Fruit fly (Drosophila melanogaster) whole organism, embryonic: ENCODE measurements around the gene CG13931.

Experiments used
- CG11093 ChIP-seq: fragments of 200-800 bp; sonication (Bioruptor generic); IDR thresholded peaks from 3 replicates; pipeline ENCODE4 v1.3.6; 2022; ENCODE audit warnings: missing biosample characterization, missing genetic modification characterization
- CG12071 ChIP-seq: fragments of 200-800 bp; sonication (Bioruptor generic); optimal IDR thresholded peaks from 3 replicates; lab custom pipeline; 2018; ENCODE audit warnings: missing biosample characterization, mild to moderate bottlenecking, missing genetic modification characterization
- CG12942 ChIP-seq: fragments of 200-800 bp; sonication (Bioruptor generic); optimal IDR thresholded peaks from 3 replicates; lab custom pipeline; 2016; ENCODE audit warnings: missing biosample characterization, missing genetic modification characterization
- CG14014 ChIP-seq: fragments of 200-800 bp; sonication (Bioruptor generic); IDR thresholded peaks from 2 replicates; pipeline ENCODE4 v1.3.6; 2022; ENCODE audit warnings: missing biosample characterization, missing genetic modification characterization
- CG14965 ChIP-seq: fragments of 200-800 bp; sonication (Bioruptor generic); optimal IDR thresholded peaks from 2 replicates; lab custom pipeline; 2016; ENCODE audit warnings: missing biosample characterization, missing genetic modification characterization, borderline replicate concordance
- CG1602 ChIP-seq: fragments of 200-800 bp; sonication (Bioruptor generic); optimal IDR thresholded peaks from 3 replicates; lab custom pipeline; 2016; ENCODE audit warnings: missing biosample characterization, missing genetic modification characterization
- CG17328 ChIP-seq: fragments of 200-800 bp; sonication (Bioruptor generic); IDR thresholded peaks from 2 replicates; pipeline ENCODE4 v1.3.6; 2022; ENCODE audit warnings: missing biosample characterization, missing genetic modification characterization
- CG17359 ChIP-seq: fragments of 200-800 bp; sonication (Bioruptor generic); optimal IDR thresholded peaks from 3 replicates; lab custom pipeline; 2018; ENCODE audit warnings: missing biosample characterization, mild to moderate bottlenecking, missing genetic modification characterization, moderate library complexity
- CG2678 ChIP-seq: fragments of 200-800 bp; sonication (Bioruptor generic); optimal IDR thresholded peaks from 3 replicates; lab custom pipeline; 2019; ENCODE audit warnings: missing biosample characterization, mild to moderate bottlenecking, missing genetic modification characterization, moderate library complexity
- CG2889 ChIP-seq: fragments of 200-800 bp; sonication (Bioruptor generic); IDR thresholded peaks from 3 replicates; pipeline ENCODE4 v1.3.6; 2022; ENCODE audit warnings: missing biosample characterization, missing genetic modification characterization
- CG34224 ChIP-seq: fragments of 200-800 bp; sonication (Bioruptor generic); IDR thresholded peaks from 3 replicates; pipeline ENCODE4 v1.3.6; 2022; ENCODE audit warnings: missing biosample characterization, missing genetic modification characterization; ENCODE audit not compliant: partially characterized antibody
- CG5245 ChIP-seq: fragments of 200-800 bp; sonication (Bioruptor generic); optimal IDR thresholded peaks from 3 replicates; lab custom pipeline; 2016; ENCODE audit warnings: missing biosample characterization, missing genetic modification characterization
- CG6854 ChIP-seq: fragments of 200-800 bp; sonication (Bioruptor generic); optimal IDR thresholded peaks from 3 replicates; lab custom pipeline; 2017; ENCODE audit warnings: missing biosample characterization, mild to moderate bottlenecking, missing genetic modification characterization
- CG7963 ChIP-seq: fragments of 200-800 bp; sonication (Bioruptor generic); IDR thresholded peaks from 3 replicates; pipeline ENCODE4 v1.3.6; 2022; ENCODE audit warnings: missing biosample characterization, missing genetic modification characterization; ENCODE audit not compliant: partially characterized antibody
- CG9215 ChIP-seq: fragments of 200-800 bp; sonication (Bioruptor generic); IDR thresholded peaks from 2 replicates; pipeline ENCODE4 v1.3.6; 2022; ENCODE audit warnings: missing biosample characterization, missing genetic modification characterization
- D19B ChIP-seq: fragments of 200-800 bp; sonication (Bioruptor generic); optimal IDR thresholded peaks from 2 replicates; lab custom pipeline; 2017; ENCODE audit warnings: missing biosample characterization, mild to moderate bottlenecking, missing genetic modification characterization
- HLH3B ChIP-seq: fragments of 200-800 bp; sonication (Bioruptor generic); IDR thresholded peaks from 2 replicates; pipeline ENCODE4 v1.3.6; 2022; ENCODE audit warnings: missing biosample characterization, missing genetic modification characterization
- Hmr ChIP-seq: fragments of 200-800 bp; sonication (Bioruptor generic); optimal IDR thresholded peaks from 3 replicates; lab custom pipeline; 2017; ENCODE audit warnings: mild to moderate bottlenecking, missing biosample characterization, missing genetic modification reagents, missing genetic modification characterization
- Lim3 ChIP-seq: fragments of 200-800 bp; sonication (Bioruptor generic); IDR thresholded peaks from 2 replicates; pipeline ENCODE4 v1.3.6; 2022; ENCODE audit warnings: missing biosample characterization, missing genetic modification characterization
- MESR4 ChIP-seq: fragments of 200-800 bp; sonication (Bioruptor generic); optimal IDR thresholded peaks from 2 replicates; lab custom pipeline; 2018; ENCODE audit warnings: missing biosample characterization, mild to moderate bottlenecking, missing genetic modification characterization, moderate library complexity
- Mrtf ChIP-seq: fragments of 200-800 bp; sonication (Bioruptor generic); IDR thresholded peaks from 3 replicates; pipeline ENCODE4 v1.3.6; 2022; ENCODE audit warnings: missing biosample characterization, missing genetic modification characterization
- Ptx1 ChIP-seq: fragments of 200-800 bp; sonication (Bioruptor generic); IDR thresholded peaks from 2 replicates; pipeline ENCODE4 v1.3.6; 2022; ENCODE audit warnings: missing biosample characterization, missing genetic modification characterization
- Stat92E ChIP-seq, 3 experiments: fragments of >200 bp in 2 of 3; fragments of 200-800 bp in 1 of 3; sonication (Bioruptor generic) in 1 of 3; optimal IDR thresholded peaks; 2 replicates each; lab custom pipeline; 2017 to 2019; ENCODE audit warnings: missing biosample characterization in 3 of 3, missing genetic modification characterization in 3 of 3, mild to moderate bottlenecking in 1 of 3, moderate library complexity in 1 of 3
- TFAM ChIP-seq: fragments of 200-800 bp; sonication (Bioruptor generic); optimal IDR thresholded peaks from 2 replicates; lab custom pipeline; 2017; ENCODE audit warnings: missing biosample characterization, missing genetic modification characterization, inconsistent platforms
- Trl ChIP-seq, 3 experiments: fragments of >200 bp in 2 of 3; fragments of 200-800 bp in 1 of 3; sonication (Bioruptor generic) in 1 of 3; optimal IDR thresholded peaks; 2 replicates in 1 of 3; 3 replicates in 2 of 3; lab custom pipeline; 2016 to 2017; ENCODE audit warnings: missing biosample characterization in 1 of 3, missing genetic modification characterization in 1 of 3
- Usf ChIP-seq: fragments of 200-800 bp; sonication (Bioruptor generic); optimal IDR thresholded peaks from 2 replicates; lab custom pipeline; 2017; ENCODE audit warnings: missing genotype, missing biosample characterization, missing genetic modification characterization
- Vsx1 ChIP-seq: fragments of 200-800 bp; sonication (Bioruptor generic); optimal IDR thresholded peaks from 2 replicates; lab custom pipeline; 2017; ENCODE audit warnings: missing biosample characterization, mild to moderate bottlenecking, missing genetic modification characterization, missing genetic modification reagents
- Xbp1 ChIP-seq: fragments of 200-800 bp; sonication (Bioruptor generic); optimal IDR thresholded peaks from 3 replicates; lab custom pipeline; 2016; ENCODE audit warnings: missing biosample characterization, mild to moderate bottlenecking, missing genetic modification characterization
- ab ChIP-seq: fragments of 200-800 bp; sonication (Bioruptor generic); optimal IDR thresholded peaks from 2 replicates; lab custom pipeline; 2016; ENCODE audit warnings: missing biosample characterization, missing genetic modification characterization
- ash1 ChIP-seq: fragments of 200-800 bp; sonication (Bioruptor generic); optimal IDR thresholded peaks from 2 replicates; lab custom pipeline; 2018; ENCODE audit warnings: missing biosample characterization, mild to moderate bottlenecking, missing genetic modification characterization
- br ChIP-seq: fragments of >200 bp; optimal IDR thresholded peaks from 2 replicates; lab custom pipeline; 2017
- chinmo ChIP-seq: fragments of 200-800 bp; sonication (Bioruptor generic); IDR thresholded peaks from 4 replicates; pipeline ENCODE4 v1.3.6; 2022; ENCODE audit warnings: missing biosample characterization, missing genetic modification characterization; ENCODE audit not compliant: partially characterized antibody
- ci ChIP-seq: fragments of 200-800 bp; sonication (Bioruptor generic); IDR thresholded peaks from 3 replicates; pipeline ENCODE4 v1.3.6; 2022; ENCODE audit warnings: missing biosample characterization, missing genetic modification characterization
- dysf ChIP-seq: fragments of 200-800 bp; sonication (Bioruptor generic); IDR thresholded peaks from 3 replicates; pipeline ENCODE4 v1.3.6; 2022; ENCODE audit warnings: missing biosample characterization, missing genetic modification characterization
- ems ChIP-seq: fragments of 200-800 bp; sonication (Bioruptor generic); optimal IDR thresholded peaks from 3 replicates; lab custom pipeline; 2016; ENCODE audit warnings: missing biosample characterization, missing genetic modification characterization
- luna ChIP-seq: fragments of 200-800 bp; sonication (Bioruptor generic); optimal IDR thresholded peaks from 2 replicates; lab custom pipeline; 2016; ENCODE audit warnings: missing biosample characterization, missing genetic modification characterization
- nau ChIP-seq: fragments of 200-800 bp; sonication (Bioruptor generic); optimal IDR thresholded peaks from 3 replicates; lab custom pipeline; 2017; ENCODE audit warnings: missing biosample characterization, mild to moderate bottlenecking, missing genetic modification characterization, missing genetic modification reagents
- odd ChIP-seq: fragments of 200-800 bp; sonication (Bioruptor generic); optimal IDR thresholded peaks from 2 replicates; lab custom pipeline; 2017; ENCODE audit warnings: missing biosample characterization, mild to moderate bottlenecking, missing genetic modification characterization
- onecut ChIP-seq: fragments of 200-800 bp; sonication (Bioruptor generic); IDR thresholded peaks from 2 replicates; pipeline ENCODE4 v1.3.6; 2022; ENCODE audit warnings: missing biosample characterization, missing genetic modification characterization
- pb ChIP-seq: fragments of 200-800 bp; sonication (Bioruptor generic); optimal IDR thresholded peaks from 3 replicates; lab custom pipeline; 2016; ENCODE audit warnings: missing biosample characterization, missing genetic modification characterization
- phol ChIP-seq: fragments of 200-800 bp; sonication (Bioruptor generic); optimal IDR thresholded peaks from 3 replicates; lab custom pipeline; 2018; ENCODE audit warnings: missing biosample characterization, mild to moderate bottlenecking, missing genetic modification characterization, moderate library complexity
- prd ChIP-seq, 3 experiments: fragments of >200 bp in 2 of 3; fragments of 200-800 bp in 1 of 3; sonication (Bioruptor generic) in 1 of 3; optimal IDR thresholded peaks in 2 of 3; IDR thresholded peaks in 1 of 3; 2 replicates in 2 of 3; 3 replicates in 1 of 3; pipeline versions ENCODE4 v1.3.6 to Lab custom; 2017 to 2022; ENCODE audit warnings: missing biosample characterization in 1 of 3, missing genetic modification characterization in 1 of 3
- psq ChIP-seq: fragments of 200-800 bp; sonication (Bioruptor generic); optimal IDR thresholded peaks from 2 replicates; lab custom pipeline; 2017; ENCODE audit warnings: missing biosample characterization, missing genetic modification characterization
- salm ChIP-seq: fragments of 200-800 bp; sonication (Bioruptor generic); optimal IDR thresholded peaks from 2 replicates; lab custom pipeline; 2018; ENCODE audit warnings: missing biosample characterization, mild to moderate bottlenecking, missing genetic modification characterization
- sim ChIP-seq: fragments of 200-800 bp; sonication (Bioruptor generic); IDR thresholded peaks from 2 replicates; pipeline ENCODE4 v1.3.6; 2022; ENCODE audit warnings: missing biosample characterization, missing genetic modification characterization
- sob ChIP-seq: fragments of 200-800 bp; sonication (Bioruptor generic); IDR thresholded peaks from 2 replicates; pipeline ENCODE4 v1.3.6; 2022; ENCODE audit warnings: missing biosample characterization, missing genetic modification characterization
- tx ChIP-seq: fragments of 200-800 bp; sonication (Bioruptor generic); optimal IDR thresholded peaks from 2 replicates; lab custom pipeline; 2016; ENCODE audit warnings: missing biosample characterization, missing genetic modification characterization
- usp ChIP-seq: fragments of >200 bp; optimal IDR thresholded peaks from 2 replicates; lab custom pipeline; 2017; ENCODE audit warnings: missing biosample characterization, missing genetic modification characterization
- wor ChIP-seq: fragments of 200-800 bp; sonication (Bioruptor generic); IDR thresholded peaks from 2 replicates; pipeline ENCODE4 v1.3.6; 2022; ENCODE audit warnings: missing biosample characterization, missing genetic modification characterization

CG13931 gene

dm6 chr3L:1690727-1691413 lies 11.3 kb downstream of the CG13931 start (continued):
- TF ChIP-seq dysf (GFP tag; lab: Robert Waterston, UW) (peak; percentile 39; the same call in 1 of the 3 replicates), chinmo (GFP tag; lab: Robert Waterston, UW) (no peak), CG34224 (GFP tag; lab: Robert Waterston, UW) (no peak), Hmr (GFP tag; lab: Kevin White, UChicago) (peak; percentile 21), CG14965 (peak; percentile 9), CG17328 (GFP tag; lab: Robert Waterston, UW) (peak; percentile 50), CG9215 (no peak), psq (GFP tag; lab: Kevin White, UChicago) (no peak), CG12942 (GFP tag; lab: Kevin White, UChicago) (no peak), onecut (GFP tag; lab: Robert Waterston, UW) (peak; percentile 37; the same call in 1 of the 2 replicates), D19B (no peak), Usf (GFP tag; lab: Kevin White, UChicago) (no peak), CG12071 (GFP tag; lab: Kevin White, UChicago) (peak; percentile 70), CG14014 (no peak), CG7963 (no peak), CG11093 (GFP tag; lab: Robert Waterston, UW) (no peak), tx (GFP tag; lab: Kevin White, UChicago) (no peak), odd (GFP tag; lab: Kevin White, UChicago) (peak; percentile 29), Xbp1 (GFP tag; lab: Kevin White, UChicago) (peak; percentile 20), sim (no peak), Mrtf (GFP tag; lab: Robert Waterston, UW) (no peak), CG6854 (GFP tag; lab: Kevin White, UChicago) (no peak), HLH3B (GFP tag; lab: Robert Waterston, UW) (peak; percentile 18; the same call in 1 of the 2 replicates), CG2678 (peak; percentile 55), sob (0 out of 2 replicates have a peak, but pooled peaks have one; percentile 10), Ptx1 (peak; percentile 29), ab (no peak), Lim3 (GFP tag; lab: Robert Waterston, UW) (no peak), ash1 (GFP tag; lab: Kevin White, UChicago) (no peak), CG2889 (no peak), pb (no peak), usp (GFP tag; lab: Kevin White, UChicago) (no peak), wor (GFP tag; lab: Robert Waterston, UW) (no peak), nau (GFP tag; lab: Kevin White, UChicago) (no peak), phol (tag; lab: Kevin White, UChicago) (peak; percentile 54), salm (tag; lab: Kevin White, UChicago) (no peak), CG17359 (tag; lab: Kevin White, UChicago) (peak; percentile 52), Vsx1 (GFP tag; lab: Kevin White, UChicago) (peak; percentile 46), TFAM (no peak), Trl (optimal IDR thresholded peaks at IDR 0.05; lab: Kevin White, UChicago) (no peak), Trl (GFP tag; optimal IDR thresholded peaks at IDR 0.05; lab: Kevin White, UChicago) (no peak), Stat92E (GFP tag; optimal IDR thresholded peaks at IDR 0.05; lab: Kevin White, UChicago) (no peak), luna (no peak), ci (peak; percentile 58), CG1602 (GFP tag; lab: Kevin White, UChicago) (no peak), CG5245 (peak; percentile 22), ems (no peak), MESR4 (no peak), prd (optimal IDR thresholded peaks at IDR 0.05; lab: Kevin White, UChicago) (no peak), prd (GFP tag; IDR thresholded peaks at IDR 0.05; lab: Robert Waterston, UW) (peak; percentile 65; the same call in 2 of the 3 replicates), br (no peak)
